Worm (Caenorhabditis elegans) whole organism, L3 larva: ENCODE data around the gene dim-1.

Experiments
- ZK546.5 ChIP-seq: sonication (generic microtip); optimal IDR thresholded peaks from 2 replicates; lab custom pipeline; 2017; ENCODE audit warnings: missing biosample characterization, missing genetic modification characterization
- elt-3 ChIP-seq, 3 experiments: fragments of 150-350 bp in 1 of 3; sonication (generic microtip) in 2 of 3; optimal IDR thresholded peaks; 2 replicates in 2 of 3; 4 replicates in 1 of 3; lab custom pipeline; 2014 to 2017; ENCODE audit warnings: missing biosample characterization in 3 of 3, missing genetic modification characterization in 3 of 3
- fos-1 ChIP-seq: fragments of 150-350 bp; optimal IDR thresholded peaks from 2 replicates; lab custom pipeline; 2014; ENCODE audit warnings: missing biosample characterization, missing genetic modification characterization
- jun-1 ChIP-seq: fragments of 150-350 bp; optimal IDR thresholded peaks from 2 replicates; lab custom pipeline; 2014; ENCODE audit warnings: missing biosample characterization, missing genetic modification reagents, missing genetic modification characterization
- lin-15B ChIP-seq: fragments of 150-350 bp; optimal IDR thresholded peaks from 2 replicates; lab custom pipeline; 2014; ENCODE audit warnings: missing biosample characterization, missing genetic modification characterization
- lsy-12 ChIP-seq: sonication (generic microtip); optimal IDR thresholded peaks from 2 replicates; lab custom pipeline; 2016; ENCODE audit warnings: mild to moderate bottlenecking, missing genetic modification characterization, missing compliant biosample characterization
- mml-1 ChIP-seq: fragments of 150-350 bp; sonication (generic microtip); optimal IDR thresholded peaks from 3 replicates; lab custom pipeline; 2014; ENCODE audit warnings: missing biosample characterization, missing genetic modification characterization
- nhr-12 ChIP-seq: fragments of 150-350 bp; optimal IDR thresholded peaks from 2 replicates; lab custom pipeline; 2014; ENCODE audit warnings: missing biosample characterization, missing genetic modification characterization
- skn-1 ChIP-seq: fragments of 150-350 bp; optimal IDR thresholded peaks from 2 replicates; lab custom pipeline; 2014; ENCODE audit warnings: missing biosample characterization, missing genetic modification characterization
- snpc-4 ChIP-seq: fragments of 150-350 bp; optimal IDR thresholded peaks from 2 replicates; lab custom pipeline; 2014; ENCODE audit warnings: missing biosample characterization, missing genetic modification characterization

- TF ChIP-seq jun-1 (tag; lab: Kevin White, UChicago) (peak; percentile 13), skn-1 (tag; lab: Kevin White, UChicago) (no peak), snpc-4 (no peak), lin-15B (tag; lab: Kevin White, UChicago) (no peak), mml-1 (tag; lab: Kevin White, UChicago) (no peak), elt-3 (tag; optimal IDR thresholded peaks at IDR 0.05; lab: Kevin White, UChicago) (no peak), lsy-12 (tag; lab: Kevin White, UChicago) (no peak), fos-1 (tag; lab: Kevin White, UChicago) (no peak), ZK546.5 (tag; lab: Kevin White, UChicago) (no peak), nhr-12 (tag; lab: Kevin White, UChicago) (no peak)
Measured at ce11 chrX:8103899-8104298, 45.9 kb upstream of the dim-1 start, which contains the start of gene K07E3.2.
